Fruit fly (Drosophila melanogaster): Measurements from ENCODE around the gene CG17834.

The CG17834 gene

dm6 chr2L:8534515-8535295 lies 5.8 kb downstream of the CG17834 start (continued):
- TF ChIP-seq CG10431 (GFP tag; optimal IDR thresholded peaks at IDR 0.05) (peak; percentile 92), CG12942 (GFP tag; optimal IDR thresholded peaks at IDR 0.05) (peak; percentile 90), zen2 (GFP tag; IDR thresholded peaks at IDR 0.05; ENCODE audit: partially characterized antibody) (no peak; the same call in 2 of the 3 replicates), Rfx (GFP tag; IDR thresholded peaks at IDR 0.05) (peak; percentile 89), chm (GFP tag; IDR thresholded peaks at IDR 0.05) (peak; percentile 88), gfzf (GFP tag; optimal IDR thresholded peaks at IDR 0.05) (no peak), CG8089 (GFP tag; optimal IDR thresholded peaks at IDR 0.05) (peak; percentile 83), lov (optimal IDR thresholded peaks at IDR 0.05) (no peak), lov (GFP tag; IDR thresholded peaks at IDR 0.05) (peak; percentile 86; the same call in 2 of the 3 replicates), HmgD (GFP tag; optimal IDR thresholded peaks at IDR 0.05) (no peak), gro (GFP tag; optimal IDR thresholded peaks at IDR 0.05) (no peak), vfl (GFP tag; optimal IDR thresholded peaks at IDR 0.05) (peak; percentile 75), Aef1 (GFP tag; IDR thresholded peaks at IDR 0.05) (peak; percentile 92), tio (GFP tag; optimal IDR thresholded peaks at IDR 0.05) (peak; percentile 88), CG31388 (GFP tag; optimal IDR thresholded peaks at IDR 0.05) (peak; percentile 90), CG18476 (GFP tag; optimal IDR thresholded peaks at IDR 0.05) (peak; percentile 94), CG6654 (GFP tag; optimal IDR thresholded peaks at IDR 0.05) (peak; percentile 89), kay (GFP tag; optimal IDR thresholded peaks at IDR 0.05) (peak; percentile 82), ttk (GFP tag; IDR thresholded peaks at IDR 0.05) (peak; percentile 95), CG4360 (GFP tag; IDR thresholded peaks at IDR 0.05) (peak; percentile 55; the same call in 1 of the 2 replicates), Bgb (GFP tag; IDR thresholded peaks at IDR 0.05; ENCODE audit: partially characterized antibody) (peak; percentile 54), CG3065 (GFP tag; optimal IDR thresholded peaks at IDR 0.05) (peak; percentile 82), Oaz (GFP tag; IDR thresholded peaks at IDR 0.05) (peak; percentile 90), CG15011 (GFP tag; optimal IDR thresholded peaks at IDR 0.05) (peak; percentile 91), fd102C (GFP tag; optimal IDR thresholded peaks at IDR 0.05) (peak; percentile 6), ac (GFP tag; optimal IDR thresholded peaks at IDR 0.05) (peak; percentile 31), pan (optimal IDR thresholded peaks at IDR 0.05) (no peak), pan (GFP tag; optimal IDR thresholded peaks at IDR 0.05 in 1 of 2, IDR thresholded peaks at IDR 0.05 in 1 of 2) (peak in 1 of 2 experiments; percentile 96), crc (GFP tag; optimal IDR thresholded peaks at IDR 0.05) (peak; percentile 57), CG8388 (GFP tag; optimal IDR thresholded peaks at IDR 0.05) (peak; percentile 96), CG1233 (GFP tag; optimal IDR thresholded peaks at IDR 0.05) (peak; percentile 93), BEAF-32 (GFP tag; optimal IDR thresholded peaks at IDR 0.05) (no peak), emc (GFP tag; optimal IDR thresholded peaks at IDR 0.05) (peak; percentile 59), maf-S (GFP tag; optimal IDR thresholded peaks at IDR 0.05) (peak; percentile 84), CG2875 (GFP tag; optimal IDR thresholded peaks at IDR 0.05) (peak; percentile 96), wor (GFP tag; IDR thresholded peaks at IDR 0.05) (peak; percentile 96), CG14050 (GFP tag; IDR thresholded peaks at IDR 0.05) (peak; percentile 95), nerfin-2 (GFP tag; IDR thresholded peaks at IDR 0.05; ENCODE audit: partially characterized antibody) (peak; percentile 77), CG3407 (GFP tag; optimal IDR thresholded peaks at IDR 0.05) (peak; percentile 93), sens-2 (GFP tag; IDR thresholded peaks at IDR 0.05) (peak; percentile 88), CG12391 (tag; optimal IDR thresholded peaks at IDR 0.05) (peak; percentile 96), trh (GFP tag; optimal IDR thresholded peaks at IDR 0.05) (peak; percentile 89), Dad (GFP tag; optimal IDR thresholded peaks at IDR 0.05) (peak; percentile 76), CG17568 (GFP tag; optimal IDR thresholded peaks at IDR 0.05) (peak; percentile 94), HLH4C (GFP tag; IDR thresholded peaks at IDR 0.05; ENCODE audit: partially characterized antibody) (0 out of 3 replicates have a peak, but pooled peaks have one; percentile 54), CG14667 (GFP tag; IDR thresholded peaks at IDR 0.05) (no peak; the same call in none of the 2 replicates), CG1024 (GFP tag; IDR thresholded peaks at IDR 0.05) (peak; percentile 86), lab (GFP tag; optimal IDR thresholded peaks at IDR 0.05) (peak; percentile 90), Mad (GFP tag; optimal IDR thresholded peaks at IDR 0.05) (peak; percentile 93)
